Worm (Caenorhabditis elegans) whole organism, L2 larva: ENCODE measurements around the gene irld-18.

ENCODE experiments used
- alr-1 ChIP-seq: fragments of 150-350 bp; optimal IDR thresholded peaks from 2 replicates; lab custom pipeline; 2014; ENCODE audit warnings: missing biosample characterization, missing genetic modification characterization
- ama-1 ChIP-seq: fragments of 150-350 bp; optimal IDR thresholded peaks from 2 replicates; lab custom pipeline; 2018; ENCODE audit warnings: inconsistent platforms
- dmd-4 ChIP-seq: sonication (generic microtip); optimal IDR thresholded peaks from 2 replicates; lab custom pipeline; 2017; ENCODE audit warnings: missing biosample characterization, missing genetic modification characterization
- elt-3 ChIP-seq: sonication (generic microtip); optimal IDR thresholded peaks from 2 replicates; lab custom pipeline; 2017; ENCODE audit warnings: missing biosample characterization, missing genetic modification characterization
- fos-1 ChIP-seq: fragments of 150-350 bp; optimal IDR thresholded peaks from 2 replicates; lab custom pipeline; 2014; ENCODE audit warnings: missing biosample characterization, missing genetic modification characterization
- lsy-2 ChIP-seq, 2 experiments: fragments of 150-350 bp in 1 of 2; sonication (generic microtip) in 1 of 2; optimal IDR thresholded peaks; 2 replicates each; lab custom pipeline; 2014 to 2017; ENCODE audit warnings: missing biosample characterization in 2 of 2, missing genetic modification characterization in 2 of 2
- nhr-10 ChIP-seq: sonication (generic microtip); optimal IDR thresholded peaks from 2 replicates; lab custom pipeline; 2017; ENCODE audit warnings: missing biosample characterization, missing genetic modification characterization
- nhr-12 ChIP-seq: fragments of 150-350 bp; optimal IDR thresholded peaks from 2 replicates; lab custom pipeline; 2014; ENCODE audit warnings: missing biosample characterization, missing genetic modification characterization
- nhr-25 ChIP-seq: fragments of 150-350 bp; sonication (generic microtip); optimal IDR thresholded peaks from 3 replicates; lab custom pipeline; 2014; ENCODE audit warnings: missing biosample characterization, missing genetic modification characterization
- snpc-4 ChIP-seq: fragments of 150-350 bp; optimal IDR thresholded peaks from 2 replicates; lab custom pipeline; 2014; ENCODE audit warnings: missing biosample characterization, missing genetic modification characterization
- unc-62 ChIP-seq: fragments of 150-350 bp; optimal IDR thresholded peaks from 2 replicates; lab custom pipeline; 2014; ENCODE audit warnings: missing biosample characterization, missing genetic modification reagents, missing genetic modification characterization
- ztf-4 ChIP-seq: fragments of 150-350 bp; optimal IDR thresholded peaks from 2 replicates; lab custom pipeline; 2014; ENCODE audit warnings: missing biosample characterization, missing genetic modification characterization

DNA sequence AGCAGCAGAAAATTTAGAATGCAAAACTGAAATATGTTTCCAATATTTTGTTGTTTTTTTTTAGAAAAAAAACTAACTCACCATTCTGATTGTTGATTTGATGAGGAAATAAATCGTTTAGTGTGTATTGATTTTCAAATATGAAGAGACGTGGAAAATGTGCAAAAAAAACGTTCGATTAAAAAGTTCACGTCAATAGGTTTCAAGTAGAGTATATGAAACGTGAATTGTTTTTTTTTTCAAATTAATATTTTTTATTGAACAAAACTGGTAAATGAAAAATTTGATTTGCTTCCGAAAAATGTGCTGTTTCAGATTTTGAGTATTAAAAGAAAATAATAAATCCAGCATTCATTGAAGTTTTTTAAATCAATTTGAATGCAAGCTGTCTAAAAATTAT, at the start of gene irld-18:
- TF ChIP-seq nhr-12 (tag; lab: Kevin White, UChicago) = no peak
- TF ChIP-seq elt-3 (tag; lab: Kevin White, UChicago) = no peak
- no peak for TF ChIP-seq nhr-10 (tag; lab: Kevin White, UChicago)
- TF ChIP-seq lsy-2 (tag; optimal IDR thresholded peaks at IDR 0.05; lab: Kevin White, UChicago) = no peak
- no peak for TF ChIP-seq dmd-4 (tag; lab: Kevin White, UChicago)
- no peak for TF ChIP-seq unc-62 (GFP tag; lab: Kevin White, UChicago)
- no peak for TF ChIP-seq nhr-25 (tag; lab: Kevin White, UChicago)
- no peak for TF ChIP-seq snpc-4
- TF ChIP-seq alr-1 = no peak
- no peak for TF ChIP-seq ama-1 (lab: Kevin White, UChicago)
- no peak for TF ChIP-seq fos-1
- TF ChIP-seq ztf-4 (tag; lab: Kevin White, UChicago) = no peak
